Worm (Caenorhabditis elegans) whole organism, L2 larva: Measurements from ENCODE around the gene acr-25.

Experiments used
- Y55F3AM.14 ChIP-seq: fragments of 200-800 bp; sonication (Bioruptor generic); optimal IDR thresholded peaks from 2 replicates; lab custom pipeline; 2018; ENCODE audit warnings: mild to moderate bottlenecking, missing genetic modification characterization, missing compliant biosample characterization
- nhr-11 ChIP-seq: fragments of 150-350 bp; optimal IDR thresholded peaks from 2 replicates; lab custom pipeline; 2014; ENCODE audit warnings: missing biosample characterization, missing genetic modification characterization
- unc-39 ChIP-seq: fragments of 150-350 bp; optimal IDR thresholded peaks from 2 replicates; lab custom pipeline; 2014; ENCODE audit warnings: missing biosample characterization, missing genetic modification characterization
- ztf-11 ChIP-seq: sonication (generic microtip); optimal IDR thresholded peaks from 2 replicates; lab custom pipeline; 2017; ENCODE audit warnings: missing biosample characterization, missing genetic modification characterization

- TF ChIP-seq unc-39, result no peak
- no peak for TF ChIP-seq ztf-11
- no peak for TF ChIP-seq Y55F3AM.14 (GFP tag; lab: Kevin White, UChicago)
- no peak for TF ChIP-seq nhr-11 (tag; lab: Kevin White, UChicago)
These were observed 6.6 kb upstream of the acr-25 start, which contains the start of gene lgc-10 for ce11 chrIV:6457472-6457871.
